Worm (Caenorhabditis elegans) whole organism, early embryonic: ENCODE data around the gene col-42.

ENCODE experiments used
- B0310.2 ChIP-seq: sonication (generic microtip); optimal IDR thresholded peaks from 2 replicates; lab custom pipeline; 2016; ENCODE audit warnings: mild to moderate bottlenecking, missing genetic modification characterization, missing compliant biosample characterization
- F13C5.2 ChIP-seq: sonication (generic microtip); optimal IDR thresholded peaks from 2 replicates; lab custom pipeline; 2017; ENCODE audit warnings: mild to moderate bottlenecking, missing genetic modification characterization, inconsistent platforms, missing compliant biosample characterization
- aly-1 ChIP-seq: sonication (generic microtip); optimal IDR thresholded peaks from 2 replicates; lab custom pipeline; 2016; ENCODE audit warnings: missing genetic modification characterization, missing compliant biosample characterization
- ama-1 ChIP-seq: fragments of 150-350 bp; optimal IDR thresholded peaks from 2 replicates; lab custom pipeline; 2014
- ceh-13 ChIP-seq: fragments of 200-800 bp; sonication (Bioruptor generic); optimal IDR thresholded peaks from 2 replicates; lab custom pipeline; 2018; ENCODE audit warnings: mild to moderate bottlenecking, missing genetic modification characterization, missing compliant biosample characterization
- ceh-36 ChIP-seq: sonication (generic microtip); optimal IDR thresholded peaks from 2 replicates; lab custom pipeline; 2016; ENCODE audit warnings: missing genetic modification characterization, inconsistent platforms, missing compliant biosample characterization
- ets-7 ChIP-seq: sonication (generic microtip); optimal IDR thresholded peaks from 2 replicates; lab custom pipeline; 2016; ENCODE audit warnings: missing genotype, missing genetic modification characterization, missing compliant biosample characterization
- flt-1 ChIP-seq: fragments of 200-800 bp; sonication (Bioruptor generic); IDR thresholded peaks from 2 replicates; pipeline ENCODE4 v1.3.6; 2022; ENCODE audit warnings: missing genetic modification characterization, missing compliant biosample characterization
- hmbx-1 ChIP-seq: sonication (generic microtip); optimal IDR thresholded peaks from 2 replicates; lab custom pipeline; 2016; ENCODE audit warnings: mild to moderate bottlenecking, missing genetic modification characterization, missing compliant biosample characterization
- hmg-4 ChIP-seq: fragments of 200-800 bp; sonication (Bioruptor generic); optimal IDR thresholded peaks from 2 replicates; lab custom pipeline; 2018; ENCODE audit warnings: mild to moderate bottlenecking, missing genetic modification characterization, missing compliant biosample characterization
- hnd-1 ChIP-seq: sonication (generic microtip); optimal IDR thresholded peaks from 2 replicates; lab custom pipeline; 2016; ENCODE audit warnings: missing genetic modification characterization, missing compliant biosample characterization
- pes-1 ChIP-seq: fragments of 200-800 bp; sonication (Bioruptor generic); IDR thresholded peaks from 2 replicates; pipeline ENCODE4 v1.3.6; 2022; ENCODE audit warnings: missing genetic modification reagents, missing genetic modification characterization, missing compliant biosample characterization
- scrt-1 ChIP-seq: fragments of 200-800 bp; sonication (Bioruptor generic); IDR thresholded peaks from 2 replicates; pipeline ENCODE4 v1.3.6; 2022; ENCODE audit warnings: missing genetic modification characterization, missing compliant biosample characterization
- sea-1 ChIP-seq: fragments of 200-800 bp; sonication (Bioruptor generic); conservative IDR thresholded peaks from 2 replicates; pipeline ENCODE4 v1.3.6; 2022; ENCODE audit warnings: missing genetic modification characterization, missing compliant biosample characterization
- tbx-11 ChIP-seq: fragments of 200-800 bp; sonication (Bioruptor generic); IDR thresholded peaks from 2 replicates; pipeline ENCODE4 v1.3.6; 2022; ENCODE audit warnings: missing genetic modification characterization, missing compliant biosample characterization
- tbx-37 ChIP-seq: fragments of 200-800 bp; sonication (Bioruptor generic); conservative IDR thresholded peaks from 2 replicates; pipeline ENCODE4 v1.3.6; 2022; ENCODE audit warnings: missing genetic modification reagents, missing genetic modification characterization, missing compliant biosample characterization
- tra-4 ChIP-seq: sonication (generic microtip); optimal IDR thresholded peaks from 2 replicates; lab custom pipeline; 2017; ENCODE audit warnings: missing genetic modification characterization, missing compliant biosample characterization

Gene col-42

ce11 chrV:18622462-18622861 lies 15.8 kb upstream of the col-42 start, which contains the start of gene Y69H2.1:
Y69H2.1 (minus strand) TSS chrV:18622562.
- TF ChIP-seq sea-1 (GFP tag; lab: Robert Waterston, UW) (no peak), ceh-36 (tag; lab: Kevin White, UChicago) (no peak), ceh-13 (no peak), F13C5.2 (no peak), pes-1 (GFP tag; lab: Robert Waterston, UW) (no peak), flt-1 (GFP tag; lab: Robert Waterston, UW) (no peak), B0310.2 (tag; lab: Kevin White, UChicago) (no peak), ets-7 (no peak), tbx-37 (no peak), aly-1 (tag; lab: Kevin White, UChicago) (no peak), tra-4 (tag; lab: Kevin White, UChicago) (no peak), hmg-4 (GFP tag; lab: Kevin White, UChicago) (no peak), hnd-1 (tag; lab: Kevin White, UChicago) (no peak)

- TF ChIP-seq ets-7 (no peak), B0310.2 (tag; lab: Kevin White, UChicago) (no peak), sea-1 (GFP tag; lab: Robert Waterston, UW) (no peak), scrt-1 (no peak), tra-4 (tag; lab: Kevin White, UChicago) (no peak), aly-1 (tag; lab: Kevin White, UChicago) (no peak), tbx-11 (GFP tag; lab: Robert Waterston, UW) (no peak), hmbx-1 (tag; lab: Kevin White, UChicago) (no peak), ama-1 (lab: Kevin White, UChicago) (no peak), ceh-13 (no peak), ceh-36 (tag; lab: Kevin White, UChicago) (no peak), hmg-4 (GFP tag; lab: Kevin White, UChicago) (no peak), tbx-37 (no peak), pes-1 (GFP tag; lab: Robert Waterston, UW) (no peak)
These were observed 11.5 kb upstream of the col-42 start, which contains the start of gene Y69H2.15 for ce11 chrV:18626764-18627163. Y69H2.15 (minus strand) TSS chrV:18626864.

- TF ChIP-seq ceh-36 (tag; lab: Kevin White, UChicago) (no peak), scrt-1 (no peak), B0310.2 (tag; lab: Kevin White, UChicago) (no peak), F13C5.2 (no peak), flt-1 (GFP tag; lab: Robert Waterston, UW) (no peak), hmg-4 (GFP tag; lab: Kevin White, UChicago) (no peak), aly-1 (tag; lab: Kevin White, UChicago) (no peak), tra-4 (tag; lab: Kevin White, UChicago) (no peak), tbx-11 (GFP tag; lab: Robert Waterston, UW) (no peak), hnd-1 (tag; lab: Kevin White, UChicago) (no peak), sea-1 (GFP tag; lab: Robert Waterston, UW) (no peak), ceh-13 (no peak), ama-1 (lab: Kevin White, UChicago) (no peak), ets-7 (no peak), pes-1 (GFP tag; lab: Robert Waterston, UW) (no peak), tbx-37 (no peak), hmbx-1 (tag; lab: Kevin White, UChicago) (no peak)
These were observed 10.8 kb upstream of the col-42 start for ce11 chrV:18627445-18627844.

ce11 chrV:18628907-18629306 lies 9.4 kb upstream of the col-42 start:
- TF ChIP-seq scrt-1, result no peak
- TF ChIP-seq pes-1 (GFP tag; lab: Robert Waterston, UW), result no peak
- no peak for TF ChIP-seq ets-7
- no peak for TF ChIP-seq F13C5.2
- no peak for TF ChIP-seq B0310.2 (tag; lab: Kevin White, UChicago)
- no peak for TF ChIP-seq ama-1 (lab: Kevin White, UChicago)
- TF ChIP-seq ceh-36 (tag; lab: Kevin White, UChicago), result no peak
- TF ChIP-seq flt-1 (GFP tag; lab: Robert Waterston, UW), result no peak
- TF ChIP-seq hmbx-1 (tag; lab: Kevin White, UChicago), result no peak
- no peak for TF ChIP-seq tbx-11 (GFP tag; lab: Robert Waterston, UW)
- no peak for TF ChIP-seq aly-1 (tag; lab: Kevin White, UChicago)
- no peak for TF ChIP-seq tra-4 (tag; lab: Kevin White, UChicago)
- no peak for TF ChIP-seq tbx-37
- no peak for TF ChIP-seq hmg-4 (GFP tag; lab: Kevin White, UChicago)
- TF ChIP-seq sea-1 (GFP tag; lab: Robert Waterston, UW), result no peak
- no peak for TF ChIP-seq ceh-13
- no peak for TF ChIP-seq hnd-1 (tag; lab: Kevin White, UChicago)

- TF ChIP-seq hnd-1 (tag; lab: Kevin White, UChicago) (no peak), hmbx-1 (tag; lab: Kevin White, UChicago) (no peak), ceh-36 (tag; lab: Kevin White, UChicago) (no peak), ceh-13 (no peak), flt-1 (GFP tag; lab: Robert Waterston, UW) (no peak), scrt-1 (no peak), tbx-11 (GFP tag; lab: Robert Waterston, UW) (no peak), tbx-37 (no peak), B0310.2 (tag; lab: Kevin White, UChicago) (no peak), ets-7 (no peak)
These were observed 6.2 kb upstream of the col-42 start for ce11 chrV:18631966-18632531.

ce11 chrV:18636248-18636647 lies 2.0 kb upstream of the col-42 start, which contains the start of gene egas-3:
egas-3 (minus strand) TSS chrV:18636348.
- TF ChIP-seq hnd-1 (tag; lab: Kevin White, UChicago), result no peak
- no peak for TF ChIP-seq tra-4 (tag; lab: Kevin White, UChicago)
- no peak for TF ChIP-seq aly-1 (tag; lab: Kevin White, UChicago)
- no peak for TF ChIP-seq ceh-36 (tag; lab: Kevin White, UChicago)
- no peak for TF ChIP-seq B0310.2 (tag; lab: Kevin White, UChicago)
- no peak for TF ChIP-seq ama-1 (lab: Kevin White, UChicago)
- TF ChIP-seq flt-1 (GFP tag; lab: Robert Waterston, UW), result no peak
- TF ChIP-seq tbx-11 (GFP tag; lab: Robert Waterston, UW), result no peak
- no peak for TF ChIP-seq ceh-13
- no peak for TF ChIP-seq ets-7
- TF ChIP-seq hmg-4 (GFP tag; lab: Kevin White, UChicago), result no peak
- TF ChIP-seq pes-1 (GFP tag; lab: Robert Waterston, UW), result no peak
